Fruit fly (Drosophila melanogaster): ENCODE data around the gene CG6770.
"Not testable (repeated sequence)": the region's sequence is repeated elsewhere in the genome, so short reads cannot be mapped to it uniquely, and the experiment has no call there.

CG6770 gene

dm6 chr2L:12002922-12003791 is 42.8 kb downstream of the CG6770 start (continued):
- TF ChIP-seq jim (GFP tag; optimal IDR thresholded peaks at IDR 0.05): no peak
- no peak for TF ChIP-seq Mio (GFP tag; optimal IDR thresholded peaks at IDR 0.05)
- no peak for TF ChIP-seq pan (optimal IDR thresholded peaks at IDR 0.05)
- peak; percentile 2 for TF ChIP-seq rgr (GFP tag; optimal IDR thresholded peaks at IDR 0.05)
- TF ChIP-seq HLH106 (tag; optimal IDR thresholded peaks at IDR 0.05): peak; percentile 49
- no peak for TF ChIP-seq brk (GFP tag; optimal IDR thresholded peaks at IDR 0.05)

dm6 chr2L:12002051-12002450 is 43.9 kb downstream of the CG6770 start, which contains the start of gene Hacd1:
Gene Hacd1, minus strand, starts transcription at chr2L:12002266.
- no peak for TF ChIP-seq Rel (GFP tag; optimal IDR thresholded peaks at IDR 0.05)
- peak; percentile 7 for TF ChIP-seq Rel (tag; optimal IDR thresholded peaks at IDR 0.05)
- no peak for TF ChIP-seq brk (GFP tag; optimal IDR thresholded peaks at IDR 0.05)

- TF ChIP-seq Mio (GFP tag; optimal IDR thresholded peaks at IDR 0.05) (no peak), rgr (GFP tag; optimal IDR thresholded peaks at IDR 0.05) (no peak), Abd-B (GFP tag; optimal IDR thresholded peaks at IDR 0.05) (no peak)
These were observed 44.8 kb downstream of the CG6770 start for dm6 chr2L:12001132-12001531.

dm6 chr2L:11999240-11999704 is 46.6 kb downstream of the CG6770 start, which contains the start of the genes CG18787 and Nfs1:
Gene CG18787, minus strand, starts transcription at chr2L:11999340.
Gene Nfs1, plus strand, starts transcription at chr2L:11999654.
- not testable (repeated sequence) for TF ChIP-seq HLH106 (tag; optimal IDR thresholded peaks at IDR 0.05); br (GFP tag; optimal IDR thresholded peaks at IDR 0.05); woc (GFP tag; optimal IDR thresholded peaks at IDR 0.05)

- not testable (repeated sequence) for TF ChIP-seq Dif (GFP tag; optimal IDR thresholded peaks at IDR 0.05; ENCODE audit: partially characterized antibody); lola (GFP tag; optimal IDR thresholded peaks at IDR 0.05); pan (optimal IDR thresholded peaks at IDR 0.05)
These were observed 49.4 kb downstream of the CG6770 start, which contains the start of gene Ada1-1 for dm6 chr2L:11996509-11996908. Gene Ada1-1, plus strand, starts transcription at chr2L:11996809.

All from whole organism, wandering third instar larva.